Worm (Caenorhabditis elegans): Measurements from ENCODE around the gene K12H6.4.

K12H6.4 gene

ce11 chrII:2859873-2860821, 36.1 kb upstream of the K12H6.4 start (continued):
- TF ChIP-seq jun-1 (tag; optimal IDR thresholded peaks at IDR 0.05) (no peak), Y48G9A.11 (GFP tag; IDR thresholded peaks at IDR 0.05) (no peak), madf-9 (GFP tag; conservative IDR thresholded peaks at IDR 0.05) (0 out of 2 replicates have a peak, but pooled peaks have one; percentile 4), lsy-2 (tag; optimal IDR thresholded peaks at IDR 0.05) (no peak), mdl-1 (tag; optimal IDR thresholded peaks at IDR 0.05) (no peak), ama-1 (optimal IDR thresholded peaks at IDR 0.05) (no peak), gei-8 (GFP tag; optimal IDR thresholded peaks at IDR 0.05) (peak; percentile 31), nhr-28 (tag; optimal IDR thresholded peaks at IDR 0.05) (peak; percentile 29)

- TF ChIP-seq fkh-10 (GFP tag; optimal IDR thresholded peaks at IDR 0.05) = no peak
These were observed 35.2 kb upstream of the K12H6.4 start for ce11 chrII:2859315-2859714.

DNA sequence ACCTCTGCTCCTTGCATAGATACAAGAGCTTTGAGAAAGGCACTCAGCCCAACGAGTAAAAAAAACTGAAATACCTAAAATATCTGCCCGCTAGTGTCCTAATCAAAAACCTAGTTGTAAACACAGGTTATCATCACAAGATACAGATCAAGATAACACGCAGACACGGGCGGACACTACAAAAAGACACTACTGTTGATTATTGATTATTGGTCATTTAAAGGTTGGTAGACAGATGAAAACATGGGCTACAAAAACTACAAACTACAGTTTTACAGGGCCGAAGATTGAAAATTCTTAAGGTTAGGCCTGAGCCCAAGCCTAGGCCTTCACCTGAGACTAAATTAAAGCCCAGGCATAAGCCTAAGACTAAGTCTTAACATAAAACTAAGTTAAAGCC, 34.8 kb upstream of the K12H6.4 start:
- peak; percentile 57 for TF ChIP-seq nhr-28 (tag; optimal IDR thresholded peaks at IDR 0.05)
- TF ChIP-seq daf-19 (GFP tag; conservative IDR thresholded peaks at IDR 0.05) = no peak
- TF ChIP-seq hlh-30 (tag; optimal IDR thresholded peaks at IDR 0.05; ENCODE audit: insufficient read depth) = peak; percentile 17
- no peak for TF ChIP-seq ctbp-1 (GFP tag; IDR thresholded peaks at IDR 0.05)

- TF ChIP-seq tag-97 (GFP tag; IDR thresholded peaks at IDR 0.05) (no peak), nhr-48 (tag; optimal IDR thresholded peaks at IDR 0.05) (peak; percentile 58), dve-1 (tag; optimal IDR thresholded peaks at IDR 0.05; ENCODE audit: insufficient read depth) (no peak), hlh-11 (tag; optimal IDR thresholded peaks at IDR 0.05) (peak; percentile 40), lir-3 (tag; optimal IDR thresholded peaks at IDR 0.05) (no peak), ZK337.2 (GFP tag; IDR thresholded peaks at IDR 0.05) (no peak), mxl-3 (GFP tag; optimal IDR thresholded peaks at IDR 0.05) (peak; percentile 4), spr-3 (GFP tag; optimal IDR thresholded peaks at IDR 0.05) (no peak), lin-1 (GFP tag; IDR thresholded peaks at IDR 0.05) (no peak), mdl-1 (tag; optimal IDR thresholded peaks at IDR 0.05) (peak in 1 of 2 experiments; percentile 15), zfp-2 (tag; optimal IDR thresholded peaks at IDR 0.05) (no peak), hmg-1.1 (GFP tag; IDR thresholded peaks at IDR 0.05) (no peak), nhr-28 (tag; optimal IDR thresholded peaks at IDR 0.05) (peak; percentile 98), arid-1 (GFP tag; conservative IDR thresholded peaks at IDR 0.05) (no peak), nhr-41 (GFP tag; IDR thresholded peaks at IDR 0.05) (peak; percentile 22; the same call in 1 of the 2 replicates), aha-1 (tag) (peak; percentile 28), set-16 (GFP tag; IDR thresholded peaks at IDR 0.05) (no peak)
These were observed 33.5 kb upstream of the K12H6.4 start for ce11 chrII:2857559-2857958.

DNA sequence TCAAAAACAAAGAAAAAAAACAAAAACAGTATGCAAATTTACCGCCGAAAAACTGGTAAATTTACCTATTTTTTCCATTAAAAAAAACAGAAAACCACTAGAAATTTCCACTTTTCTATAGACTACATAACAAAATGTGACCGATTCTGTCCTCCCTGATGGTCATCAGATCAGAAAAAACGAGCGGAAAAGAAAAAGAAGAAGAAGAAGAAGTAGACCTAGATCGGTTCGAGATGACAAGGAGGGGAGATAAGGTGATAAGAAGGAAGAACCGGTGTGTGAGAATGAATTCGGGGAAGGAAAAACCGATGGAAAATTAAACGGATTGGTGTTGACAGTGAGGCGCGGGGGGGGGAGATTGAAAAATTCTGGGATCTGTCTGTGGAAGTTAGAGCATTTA, 32.0 kb upstream of the K12H6.4 start:
- TF ChIP-seq lsy-2 (tag; optimal IDR thresholded peaks at IDR 0.05) (no peak), nhr-28 (tag; optimal IDR thresholded peaks at IDR 0.05) (peak; percentile 82), snpc-4 (tag; optimal IDR thresholded peaks at IDR 0.05) (no peak), lin-38 (GFP tag; IDR thresholded peaks at IDR 0.05) (no peak), daf-19 (GFP tag; conservative IDR thresholded peaks at IDR 0.05) (no peak), hlh-11 (tag; optimal IDR thresholded peaks at IDR 0.05) (peak; percentile 36), dmd-9 (GFP tag; IDR thresholded peaks at IDR 0.05) (no peak), dmd-6 (GFP tag; IDR thresholded peaks at IDR 0.05) (no peak), lin-39 (tag; optimal IDR thresholded peaks at IDR 0.05) (no peak)

Data from whole organism, L4 larva.